Worm (Caenorhabditis elegans) whole organism, L1 larva: Measurements from ENCODE around the gene madf-9.
A peak's percentile ranks its signal among the peaks of the same experiment; 100 is the strongest.

Source experiments
- C16A3.4 ChIP-seq: fragments of 150-350 bp; optimal IDR thresholded peaks from 2 replicates; lab custom pipeline; 2014; ENCODE audit warnings: missing biosample characterization, missing genetic modification characterization
- ama-1 ChIP-seq: fragments of 150-350 bp; optimal IDR thresholded peaks from 2 replicates; lab custom pipeline; 2014
- egl-27 ChIP-seq, 2 experiments: fragments of 150-350 bp in 1 of 2; sonication (generic microtip); optimal IDR thresholded peaks; 3 replicates each; lab custom pipeline; 2017 to 2018; ENCODE audit warnings: missing biosample characterization in 2 of 2, missing genetic modification characterization in 2 of 2, missing genetic modification reagents in 2 of 2
- elt-2 ChIP-seq: sonication (generic microtip); optimal IDR thresholded peaks from 2 replicates; lab custom pipeline; 2016; ENCODE audit warnings: missing genetic modification characterization, mild to moderate bottlenecking, inconsistent platforms, missing compliant biosample characterization, missing genetic modification reagents
- fkh-10 ChIP-seq: sonication (generic microtip); optimal IDR thresholded peaks from 2 replicates; lab custom pipeline; 2017; ENCODE audit warnings: missing biosample characterization, missing genetic modification reagents, missing genetic modification characterization
- hpl-2 ChIP-seq: fragments of 150-350 bp; optimal IDR thresholded peaks from 2 replicates; lab custom pipeline; 2014; ENCODE audit warnings: missing biosample characterization, missing genetic modification reagents, missing genetic modification characterization
- isw-1 ChIP-seq: fragments of 200-800 bp; sonication (Bioruptor generic); IDR thresholded peaks from 2 replicates; pipeline ENCODE4 v1.3.6; 2022; ENCODE audit warnings: missing genetic modification characterization, missing compliant biosample characterization
- jun-1 ChIP-seq: fragments of 150-350 bp; optimal IDR thresholded peaks from 2 replicates; lab custom pipeline; 2014; ENCODE audit warnings: missing biosample characterization, missing genetic modification reagents, missing genetic modification characterization
- lin-15B ChIP-seq: fragments of 150-350 bp; sonication (generic microtip); optimal IDR thresholded peaks from 3 replicates; lab custom pipeline; 2014; ENCODE audit warnings: missing biosample characterization, missing genetic modification characterization
- nhr-11 ChIP-seq: fragments of 150-350 bp; optimal IDR thresholded peaks from 2 replicates; lab custom pipeline; 2014; ENCODE audit warnings: missing biosample characterization, missing genetic modification characterization
- nhr-12 ChIP-seq: sonication (generic microtip); optimal IDR thresholded peaks from 2 replicates; lab custom pipeline; 2017; ENCODE audit warnings: missing biosample characterization, missing genetic modification characterization
- nhr-76 ChIP-seq: sonication (generic microtip); optimal IDR thresholded peaks from 2 replicates; lab custom pipeline; 2017; ENCODE audit warnings: missing biosample characterization, missing genetic modification characterization
- snu-23 ChIP-seq: sonication (generic microtip); optimal IDR thresholded peaks from 2 replicates; lab custom pipeline; 2016; ENCODE audit warnings: missing genetic modification characterization, missing compliant biosample characterization
- tbx-2 ChIP-seq: sonication (generic microtip); optimal IDR thresholded peaks from 2 replicates; lab custom pipeline; 2016; ENCODE audit warnings: missing genetic modification characterization, missing compliant biosample characterization

DNA sequence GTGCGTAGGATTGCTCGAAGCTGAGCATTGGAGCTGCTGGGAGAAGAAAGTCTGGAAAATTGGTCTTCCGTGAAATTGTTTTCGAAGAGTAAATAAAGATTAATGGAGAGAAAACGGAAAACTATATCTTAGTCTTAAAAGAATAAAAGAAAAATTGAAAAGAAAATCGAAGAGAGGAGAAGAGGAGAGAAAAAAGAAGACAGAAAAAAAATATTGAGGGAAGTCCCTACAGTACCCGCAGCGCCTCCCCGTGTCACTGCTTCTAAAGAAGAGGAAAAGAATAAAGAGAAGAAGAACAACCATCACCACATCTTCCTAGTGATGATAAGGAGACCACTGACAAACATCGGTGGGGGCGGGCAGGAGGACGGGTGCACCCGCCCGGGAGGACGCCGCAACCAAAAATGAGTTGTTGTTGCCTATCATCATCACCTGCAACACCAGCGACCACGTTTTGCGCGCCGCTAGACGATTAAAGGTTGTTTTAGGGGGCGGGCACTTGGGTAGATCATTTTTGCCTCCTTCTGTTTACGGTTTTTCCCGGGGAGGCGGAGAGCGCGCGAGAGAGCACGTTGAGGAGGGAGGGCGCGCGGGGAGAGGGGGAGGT is 11.9 kb downstream of the madf-9 start, which contains the start of gene CC8.2:
- TF ChIP-seq nhr-76 (tag; lab: Kevin White, UChicago) (no peak), elt-2 (no peak), tbx-2 (tag; lab: Kevin White, UChicago) (peak; percentile 63), hpl-2 (GFP tag; lab: Kevin White, UChicago) (no peak), egl-27 (tag; optimal IDR thresholded peaks at IDR 0.05; lab: Kevin White, UChicago) (no peak), nhr-12 (tag; lab: Kevin White, UChicago) (no peak), isw-1 (GFP tag; lab: Robert Waterston, UW) (no peak), C16A3.4 (tag; lab: Kevin White, UChicago) (peak; percentile 17), nhr-11 (no peak), fkh-10 (no peak), snu-23 (GFP tag; lab: Kevin White, UChicago) (peak; percentile 63), lin-15B (tag; lab: Kevin White, UChicago) (no peak), jun-1 (tag; lab: Kevin White, UChicago) (no peak), ama-1 (lab: Kevin White, UChicago) (no peak)
